Worm (Caenorhabditis elegans): ENCODE measurements around the gene C17C3.3.
"Not testable (repeated sequence)": the region's sequence is repeated elsewhere in the genome, so short reads cannot be mapped to it uniquely, and the experiment has no call there.

C17C3.3 gene

DNA sequence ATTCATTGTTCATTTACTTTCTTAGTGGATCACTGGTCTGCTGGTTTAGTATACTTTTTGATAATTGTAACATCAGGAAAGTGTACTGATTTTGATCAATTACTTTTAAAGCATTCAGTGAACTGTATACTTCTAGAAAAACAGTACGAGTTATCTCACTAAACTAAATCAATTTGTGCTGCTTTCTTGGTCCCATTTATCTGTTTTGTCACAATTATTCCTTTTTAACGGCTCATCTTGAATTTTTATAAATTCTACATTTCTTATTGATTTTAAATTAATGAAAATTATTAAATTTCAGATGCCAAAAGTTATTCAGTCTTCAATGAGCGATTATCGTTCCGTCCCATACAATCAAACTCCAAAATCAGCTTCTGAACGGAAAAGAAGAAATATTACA is 26.6 kb upstream of the C17C3.3 start, which contains the start of gene hlh-25:
Gene hlh-25 (plus strand): TSS at position 301 of the 400 bp plus-strand sequence.
- not testable (repeated sequence) for TF ChIP-seq efl-1 (GFP tag; optimal IDR thresholded peaks at IDR 0.05); F55B11.4 (tag; optimal IDR thresholded peaks at IDR 0.05; ENCODE audit: borderline replicate concordance, insufficient read depth); snpc-1.1 (tag; optimal IDR thresholded peaks at IDR 0.05; ENCODE audit: insufficient read depth)

- TF ChIP-seq mel-28 (tag; optimal IDR thresholded peaks at IDR 0.05; ENCODE audit: borderline replicate concordance) (no peak), attf-3 (GFP tag; conservative IDR thresholded peaks at IDR 0.05) (peak; percentile 39; the same call in 1 of the 2 replicates), Y56A3A.18 (GFP tag; IDR thresholded peaks at IDR 0.05) (no peak), Y67H2A.10 (GFP tag; conservative IDR thresholded peaks at IDR 0.05) (no peak), ztf-25 (GFP tag; IDR thresholded peaks at IDR 0.05) (no peak), hmg-20 (GFP tag; IDR thresholded peaks at IDR 0.05) (no peak), ztf-3 (GFP tag; optimal IDR thresholded peaks at IDR 0.05) (no peak)
Measured at ce11 chrII:5537078-5537477, 24.5 kb upstream of the C17C3.3 start.

ce11 chrII:5537524-5537923 is 24.0 kb upstream of the C17C3.3 start, which contains the start of gene C17C3.11:
Gene C17C3.11, plus strand, starts transcription at chrII:5537824.
- no peak for TF ChIP-seq F33H1.4 (GFP tag; IDR thresholded peaks at IDR 0.05)
- no peak for TF ChIP-seq egl-44 (GFP tag; IDR thresholded peaks at IDR 0.05)
- TF ChIP-seq F23B12.7 (tag; optimal IDR thresholded peaks at IDR 0.05; ENCODE audit: insufficient read depth), result no peak
- no peak for TF ChIP-seq B0035.1 (tag; optimal IDR thresholded peaks at IDR 0.05)
- TF ChIP-seq Y53F4B.3 (GFP tag; IDR thresholded peaks at IDR 0.05), result no peak
- TF ChIP-seq rcor-1 (GFP tag; IDR thresholded peaks at IDR 0.05), result no peak

DNA sequence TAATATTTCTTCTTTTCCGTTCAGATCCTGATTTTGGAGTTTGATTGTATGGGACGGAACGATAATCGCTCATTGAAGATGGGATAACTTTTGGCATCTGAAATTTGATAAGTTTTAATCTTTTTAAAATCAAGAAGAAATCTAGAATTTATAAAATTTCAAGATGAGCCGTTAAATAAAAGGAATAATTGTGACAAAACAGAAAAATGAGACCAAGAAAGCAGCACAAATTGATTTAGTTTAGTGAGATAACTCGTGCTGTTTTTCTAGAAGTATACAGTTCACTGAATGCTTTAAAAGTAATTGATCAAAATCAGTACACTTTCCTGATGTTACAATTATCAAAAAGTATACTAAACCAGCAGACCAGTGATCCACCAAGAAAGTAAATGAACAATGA is 21.4 kb upstream of the C17C3.3 start, which contains the start of gene hlh-27:
Gene hlh-27 (minus strand): TSS at position 101 of the 400 bp plus-strand sequence.
- TF ChIP-seq snpc-1.1 (tag; optimal IDR thresholded peaks at IDR 0.05; ENCODE audit: insufficient read depth); egl-18 (GFP tag; IDR thresholded peaks at IDR 0.05); athp-1 (tag; optimal IDR thresholded peaks at IDR 0.05): not testable (repeated sequence)

ce11 chrII:5541685-5542084 is 19.9 kb upstream of the C17C3.3 start, which contains the start of gene C17C3.24:
Gene C17C3.24, minus strand, starts transcription at chrII:5541785.
- TF ChIP-seq B0035.1 (tag; optimal IDR thresholded peaks at IDR 0.05) (no peak), hlh-12 (tag; optimal IDR thresholded peaks at IDR 0.05) (no peak), xnd-1 (tag; optimal IDR thresholded peaks at IDR 0.05) (no peak), sptf-2 (GFP tag; optimal IDR thresholded peaks at IDR 0.05) (no peak), snpc-1.1 (tag; optimal IDR thresholded peaks at IDR 0.05; ENCODE audit: insufficient read depth) (no peak)

ce11 chrII:5543476-5544144 is 17.9 kb upstream of the C17C3.3 start:
- TF ChIP-seq lag-1 (GFP tag; IDR thresholded peaks at IDR 0.05) (peak; percentile 75; the same call in 1 of the 2 replicates), Y56A3A.18 (GFP tag; IDR thresholded peaks at IDR 0.05) (peak; percentile 91), F52B5.7 (tag; optimal IDR thresholded peaks at IDR 0.05) (peak; percentile 96), B0019.2 (GFP tag; conservative IDR thresholded peaks at IDR 0.05) (no peak), K12H6.12 (tag; optimal IDR thresholded peaks at IDR 0.05) (peak; percentile 98), pbrm-1 (GFP tag; IDR thresholded peaks at IDR 0.05) (peak; percentile 99), chd-7 (tag; optimal IDR thresholded peaks at IDR 0.05) (peak; percentile 97), attf-3 (GFP tag; conservative IDR thresholded peaks at IDR 0.05) (peak; percentile 81), snpc-3.4 (tag; optimal IDR thresholded peaks at IDR 0.05) (peak; percentile 93), F37B4.10 (GFP tag; IDR thresholded peaks at IDR 0.05) (peak; percentile 92; the same call in 1 of the 2 replicates), ceh-100 (GFP tag; IDR thresholded peaks at IDR 0.05) (peak; percentile 84), ztf-18 (tag; optimal IDR thresholded peaks at IDR 0.05) (peak; percentile 77), rec-8 (tag; optimal IDR thresholded peaks at IDR 0.05) (peak; percentile 69 to 72), Y53G8AR.9 (GFP tag; conservative IDR thresholded peaks at IDR 0.05) (peak; percentile 95), ztf-3 (GFP tag; optimal IDR thresholded peaks at IDR 0.05) (peak; percentile 97), ztf-28 (GFP tag; IDR thresholded peaks at IDR 0.05) (peak; percentile 63; the same call in 1 of the 2 replicates), rpc-1 (optimal IDR thresholded peaks at IDR 0.05) (peak; percentile 8), rpc-1 (tag; optimal IDR thresholded peaks at IDR 0.05) (peak; percentile 5), ztf-25 (GFP tag; IDR thresholded peaks at IDR 0.05) (no peak), ztf-6 (GFP tag; IDR thresholded peaks at IDR 0.05) (0 out of 2 replicates have a peak, but pooled peaks have one; percentile 44), snpc-1.1 (tag; optimal IDR thresholded peaks at IDR 0.05; ENCODE audit: insufficient read depth) (peak; percentile 95)
